Worm (Caenorhabditis elegans) whole organism, midembryonic: ENCODE results near the gene K03A11.1.

Experiments used
- T22C8.4 ChIP-seq: fragments of 200-800 bp; sonication (Bioruptor generic); IDR thresholded peaks from 2 replicates; pipeline ENCODE4 v1.3.6; 2022; ENCODE audit warnings: missing genetic modification characterization, missing compliant biosample characterization
- cog-1 ChIP-seq: sonication (generic microtip); optimal IDR thresholded peaks from 2 replicates; lab custom pipeline; 2016; ENCODE audit warnings: missing genetic modification characterization, missing compliant biosample characterization
- flt-1 ChIP-seq: fragments of 200-800 bp; sonication (Bioruptor generic); IDR thresholded peaks from 2 replicates; pipeline ENCODE4 v1.3.6; 2022; ENCODE audit warnings: missing genetic modification characterization, missing compliant biosample characterization
- klf-2 ChIP-seq: fragments of 200-800 bp; sonication (Bioruptor generic); conservative IDR thresholded peaks from 2 replicates; pipeline ENCODE4 v1.3.6; 2022; ENCODE audit warnings: missing genetic modification reagents, missing genetic modification characterization, missing compliant biosample characterization
- med-1 ChIP-seq: sonication (generic microtip); optimal IDR thresholded peaks from 2 replicates; lab custom pipeline; 2017; ENCODE audit warnings: missing genetic modification characterization, mild to moderate bottlenecking, missing compliant biosample characterization, antibody characterized with exemption, missing genetic modification reagents; ENCODE audit not compliant: insufficient read depth
- ref-1 ChIP-seq: fragments of 200-800 bp; sonication (Bioruptor generic); conservative IDR thresholded peaks from 2 replicates; pipeline ENCODE4 v1.3.6; 2022; ENCODE audit warnings: missing genetic modification reagents, missing genetic modification characterization, missing compliant biosample characterization
- tab-1 ChIP-seq: fragments of 200-800 bp; sonication (Bioruptor generic); IDR thresholded peaks from 2 replicates; pipeline ENCODE4 v1.3.6; 2022; ENCODE audit warnings: missing genetic modification characterization, missing compliant biosample characterization
- ztf-23 ChIP-seq: fragments of 200-800 bp; sonication (Bioruptor generic); IDR thresholded peaks from 2 replicates; pipeline ENCODE4 v1.3.6; 2022; ENCODE audit warnings: missing genetic modification reagents, missing genetic modification characterization, missing compliant biosample characterization
- ztf-29 ChIP-seq: fragments of 200-800 bp; sonication (Bioruptor generic); IDR thresholded peaks from 2 replicates; pipeline ENCODE4 v1.3.6; 2022; ENCODE audit warnings: missing genetic modification reagents, missing genetic modification characterization, missing compliant biosample characterization

ce11 chrX:13084273-13084672, 32.8 kb downstream of the K03A11.1 start, which contains the start of gene R03G8.1:
- TF ChIP-seq ref-1 (GFP tag; lab: Robert Waterston, UW) (no peak), ztf-29 (GFP tag; lab: Robert Waterston, UW) (no peak), tab-1 (GFP tag; lab: Robert Waterston, UW) (no peak), flt-1 (GFP tag; lab: Robert Waterston, UW) (no peak), T22C8.4 (GFP tag; lab: Robert Waterston, UW) (no peak), cog-1 (tag; lab: Kevin White, UChicago) (no peak), ztf-23 (GFP tag; lab: Robert Waterston, UW) (no peak), med-1 (no peak), klf-2 (GFP tag; lab: Robert Waterston, UW) (no peak)
